Worm (Caenorhabditis elegans) whole organism, L2 larva: ENCODE measurements around the gene C30G7.4.

Source experiments
- lin-39 ChIP-seq: fragments of 150-350 bp; optimal IDR thresholded peaks from 2 replicates; lab custom pipeline; 2014; ENCODE audit warnings: missing biosample characterization, missing genetic modification reagents, missing genetic modification characterization
- mab-5 ChIP-seq: fragments of 150-350 bp; optimal IDR thresholded peaks from 2 replicates; lab custom pipeline; 2014; ENCODE audit warnings: missing biosample characterization, missing genetic modification characterization
- unc-39 ChIP-seq: fragments of 150-350 bp; optimal IDR thresholded peaks from 2 replicates; lab custom pipeline; 2014; ENCODE audit warnings: missing biosample characterization, missing genetic modification characterization
- ztf-1 ChIP-seq: fragments of 200-800 bp; sonication (Bioruptor generic); conservative IDR thresholded peaks from 2 replicates; pipeline ENCODE4 v1.3.6; 2022; ENCODE audit warnings: missing genetic modification characterization, missing compliant biosample characterization

ce11 chrV:14907445-14907844 lies 39.5 kb downstream of the C30G7.4 start:
- no peak for TF ChIP-seq lin-39
- TF ChIP-seq mab-5 (tag; lab: Kevin White, UChicago): no peak
- no peak for TF ChIP-seq unc-39
- TF ChIP-seq ztf-1 (GFP tag; lab: Robert Waterston, UW): no peak
